Worm (Caenorhabditis elegans): ENCODE results near the gene tag-307.

Gene tag-307

DNA sequence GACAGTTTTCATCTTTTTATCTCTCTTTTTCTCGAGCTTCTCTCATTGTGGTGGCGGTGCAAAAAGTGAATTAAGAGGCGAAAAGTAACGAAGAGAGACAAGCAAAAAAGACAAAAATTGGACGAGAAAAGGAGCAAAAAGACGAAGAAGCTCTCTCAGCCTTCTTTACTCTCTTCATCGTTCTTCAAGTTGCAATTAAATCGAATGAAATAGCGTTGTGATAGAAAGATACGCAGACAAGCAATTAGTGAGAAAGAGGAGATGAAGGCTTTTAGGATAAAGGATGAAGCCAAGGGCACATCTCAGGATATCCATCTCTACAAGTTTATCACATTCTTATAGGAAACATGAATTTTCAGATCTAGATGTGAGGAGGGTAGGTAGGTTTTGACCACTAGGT is 8.9 kb downstream of the tag-307 start:
- no peak for TF ChIP-seq lin-39 (tag; optimal IDR thresholded peaks at IDR 0.05)
- TF ChIP-seq egl-5 (tag; optimal IDR thresholded peaks at IDR 0.05): peak; percentile 6
- TF ChIP-seq nfya-1 (tag; optimal IDR thresholded peaks at IDR 0.05; ENCODE audit: insufficient read depth): peak; percentile 29

- TF ChIP-seq nhr-77 (tag; optimal IDR thresholded peaks at IDR 0.05) (no peak), ZK546.5 (tag; optimal IDR thresholded peaks at IDR 0.05) (no peak), nhr-237 (tag; optimal IDR thresholded peaks at IDR 0.05) (no peak), nhr-23 (tag; optimal IDR thresholded peaks at IDR 0.05) (no peak), elt-1 (tag; optimal IDR thresholded peaks at IDR 0.05) (no peak), fkh-10 (GFP tag; optimal IDR thresholded peaks at IDR 0.05) (no peak), fos-1 (tag; optimal IDR thresholded peaks at IDR 0.05) (no peak), elt-3 (tag; optimal IDR thresholded peaks at IDR 0.05) (no peak), ceh-28 (tag; optimal IDR thresholded peaks at IDR 0.05) (no peak)
Observed at ce11 chrIII:7843536-7843935, 13.5 kb downstream of the tag-307 start, which contains the start of gene ZK652.8. Gene ZK652.8 (minus strand): TSS chrIII:7843636.

DNA sequence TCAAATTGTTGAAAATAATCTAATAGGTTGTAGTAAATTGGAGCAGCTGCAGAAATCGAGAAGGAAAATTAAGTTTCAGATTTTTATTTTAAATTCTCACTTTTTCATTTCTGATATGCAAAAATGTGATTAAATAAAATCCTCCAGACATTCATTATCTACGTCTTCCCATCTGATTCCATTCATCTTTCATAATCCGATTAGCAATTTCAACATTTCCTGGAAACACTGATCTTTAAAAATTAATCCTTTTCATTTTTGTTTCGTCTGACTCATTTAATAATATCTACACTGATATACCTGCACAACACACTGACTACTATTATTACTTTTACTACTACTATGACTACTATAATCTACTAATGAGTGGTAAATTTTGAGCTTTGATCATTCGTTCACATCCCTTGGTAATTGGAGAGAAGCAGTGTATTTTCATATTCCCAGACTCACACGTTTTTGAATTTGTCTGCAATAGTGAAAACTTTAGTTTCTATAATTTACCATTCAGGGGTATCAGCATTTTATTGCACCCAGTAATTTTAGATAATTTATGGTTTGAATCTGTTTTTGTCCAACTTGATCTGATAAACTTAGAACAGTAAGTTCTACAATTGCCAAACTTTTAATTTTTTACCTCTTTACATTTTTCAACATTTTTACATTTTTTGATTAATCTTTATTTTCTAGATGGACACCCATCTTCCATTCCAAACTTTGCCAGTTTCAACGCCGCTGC is 18.0 kb downstream of the tag-307 start, which contains the start of gene ceh-23:
Gene ceh-23 (plus strand): TSS at position 686 of the 736 bp plus-strand sequence.
- no peak for TF ChIP-seq ztf-4 (tag; optimal IDR thresholded peaks at IDR 0.05)

ce11 chrIII:7837567-7837966 is 19.5 kb downstream of the tag-307 start:
- TF ChIP-seq R02D3.7 (tag; optimal IDR thresholded peaks at IDR 0.05): no peak
- no peak for TF ChIP-seq egl-27 (tag; optimal IDR thresholded peaks at IDR 0.05)
- no peak for TF ChIP-seq nhr-77 (tag; optimal IDR thresholded peaks at IDR 0.05)
- no peak for TF ChIP-seq fkh-2 (tag; optimal IDR thresholded peaks at IDR 0.05)
- TF ChIP-seq ceh-28 (tag; optimal IDR thresholded peaks at IDR 0.05): no peak
- TF ChIP-seq fos-1 (tag; optimal IDR thresholded peaks at IDR 0.05): no peak
- no peak for TF ChIP-seq unc-39 (tag; optimal IDR thresholded peaks at IDR 0.05)
- no peak for TF ChIP-seq sea-2 (GFP tag; optimal IDR thresholded peaks at IDR 0.05)
- TF ChIP-seq ceh-82 (tag; optimal IDR thresholded peaks at IDR 0.05): no peak
- TF ChIP-seq unc-62 (GFP tag; optimal IDR thresholded peaks at IDR 0.05): no peak
- TF ChIP-seq mdl-1 (tag; optimal IDR thresholded peaks at IDR 0.05): no peak
- no peak for TF ChIP-seq snpc-4 (tag; optimal IDR thresholded peaks at IDR 0.05)

DNA sequence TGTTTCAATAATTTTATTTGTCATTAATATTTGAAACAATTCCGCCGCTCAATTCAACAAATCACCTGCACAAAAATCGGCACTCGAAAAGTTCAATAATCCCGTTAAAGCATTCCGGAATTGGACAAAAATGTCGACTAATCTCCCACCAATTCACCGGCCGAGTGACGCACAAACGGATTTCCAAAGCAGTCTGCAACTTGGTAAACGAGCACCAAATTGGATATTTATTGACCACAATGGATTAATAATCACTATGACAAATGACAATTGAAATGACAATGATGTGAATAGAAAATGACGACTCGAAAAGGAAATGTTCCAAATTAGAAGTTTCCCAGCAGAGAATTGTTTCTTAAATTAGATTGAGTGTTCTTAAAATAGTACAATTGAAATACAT is 21.4 kb downstream of the tag-307 start:
- TF ChIP-seq zag-1 (tag; optimal IDR thresholded peaks at IDR 0.05): no peak
- no peak for TF ChIP-seq ztf-4 (tag; optimal IDR thresholded peaks at IDR 0.05)
- TF ChIP-seq elt-3 (tag; optimal IDR thresholded peaks at IDR 0.05): no peak
- no peak for TF ChIP-seq nhr-25 (tag; optimal IDR thresholded peaks at IDR 0.05)
- no peak for TF ChIP-seq ceh-28 (tag; optimal IDR thresholded peaks at IDR 0.05)
- no peak for TF ChIP-seq sea-2 (GFP tag; optimal IDR thresholded peaks at IDR 0.05)
- TF ChIP-seq ztf-11 (tag; optimal IDR thresholded peaks at IDR 0.05): no peak
- no peak for TF ChIP-seq mdl-1 (tag; optimal IDR thresholded peaks at IDR 0.05)
- no peak for TF ChIP-seq elt-2 (tag; optimal IDR thresholded peaks at IDR 0.05)
- TF ChIP-seq snpc-4 (tag; optimal IDR thresholded peaks at IDR 0.05): no peak
- TF ChIP-seq nfya-1 (tag; optimal IDR thresholded peaks at IDR 0.05; ENCODE audit: insufficient read depth): no peak
- no peak for TF ChIP-seq unc-62 (GFP tag; optimal IDR thresholded peaks at IDR 0.05)
- TF ChIP-seq lin-39 (tag; optimal IDR thresholded peaks at IDR 0.05): no peak
- no peak for TF ChIP-seq tbx-2 (tag; optimal IDR thresholded peaks at IDR 0.05)
- no peak for TF ChIP-seq nhr-76 (tag; optimal IDR thresholded peaks at IDR 0.05)
- TF ChIP-seq hmg-11 (tag; optimal IDR thresholded peaks at IDR 0.05): no peak
- TF ChIP-seq nhr-237 (tag; optimal IDR thresholded peaks at IDR 0.05): no peak

ce11 chrIII:7834848-7835247 is 22.2 kb downstream of the tag-307 start:
- TF ChIP-seq nhr-43 (tag; optimal IDR thresholded peaks at IDR 0.05; ENCODE audit: poor library complexity, severe bottlenecking) (no peak), jun-1 (tag; optimal IDR thresholded peaks at IDR 0.05) (no peak), zag-1 (tag; optimal IDR thresholded peaks at IDR 0.05) (no peak), nhr-28 (tag; optimal IDR thresholded peaks at IDR 0.05) (no peak), ama-1 (optimal IDR thresholded peaks at IDR 0.05) (no peak), ztf-11 (tag; optimal IDR thresholded peaks at IDR 0.05) (no peak), ZK546.5 (tag; optimal IDR thresholded peaks at IDR 0.05) (no peak), unc-39 (tag; optimal IDR thresholded peaks at IDR 0.05) (no peak), ceh-82 (tag; optimal IDR thresholded peaks at IDR 0.05) (no peak), elt-2 (tag; optimal IDR thresholded peaks at IDR 0.05) (no peak), nhr-23 (tag; optimal IDR thresholded peaks at IDR 0.05) (no peak), pha-4 (tag; optimal IDR thresholded peaks at IDR 0.05) (no peak), ztf-4 (tag; optimal IDR thresholded peaks at IDR 0.05) (no peak), ceh-28 (tag; optimal IDR thresholded peaks at IDR 0.05) (no peak), daf-12 (tag; optimal IDR thresholded peaks at IDR 0.05) (no peak)
